Fruit fly (Drosophila melanogaster) whole organism, wandering third instar larva: ENCODE data around the gene CG6739.

Experiments
- Abd-B ChIP-seq: fragments of >200 bp; optimal IDR thresholded peaks from 2 replicates; lab custom pipeline; 2017; ENCODE audit warnings: missing biosample characterization, missing genetic modification characterization
- CG32264 ChIP-seq: fragments of 200-800 bp; sonication (Bioruptor generic); optimal IDR thresholded peaks from 2 replicates; lab custom pipeline; 2016; ENCODE audit warnings: missing biosample characterization, missing genetic modification characterization
- CG9705 ChIP-seq: fragments of 200-800 bp; sonication (Bioruptor generic); optimal IDR thresholded peaks from 2 replicates; lab custom pipeline; 2018; ENCODE audit warnings: missing biosample characterization, mild to moderate bottlenecking, missing genetic modification characterization
- CrebA ChIP-seq: fragments of 200-800 bp; sonication (Bioruptor generic); optimal IDR thresholded peaks from 2 replicates; lab custom pipeline; 2016; ENCODE audit warnings: missing biosample characterization, mild to moderate bottlenecking, missing genetic modification characterization, borderline replicate concordance
- Dfd ChIP-seq: fragments of >200 bp; optimal IDR thresholded peaks from 2 replicates; lab custom pipeline; 2017; ENCODE audit warnings: missing biosample characterization, missing genetic modification characterization
- Dif ChIP-seq: fragments of 200-275, 200-300 bp; sonication (Bioruptor generic); optimal IDR thresholded peaks from 2 replicates; lab custom pipeline; 2018; ENCODE audit warnings: missing biosample characterization, missing genetic modification characterization; ENCODE audit not compliant: partially characterized antibody
- GATAd ChIP-seq: sonication (Bioruptor generic); optimal IDR thresholded peaks from 2 replicates; lab custom pipeline; 2016; ENCODE audit warnings: missing biosample characterization, missing genetic modification characterization
- HLH106 ChIP-seq: fragments of 200-800 bp; optimal IDR thresholded peaks from 3 replicates; lab custom pipeline; 2019; ENCODE audit warnings: missing biosample characterization, mild to moderate bottlenecking, missing genetic modification characterization, moderate library complexity
- Hnf4 ChIP-seq: fragments of 200-800 bp; sonication (Bioruptor generic); optimal IDR thresholded peaks from 2 replicates; lab custom pipeline; 2016; ENCODE audit warnings: missing biosample characterization, mild to moderate bottlenecking, missing genetic modification characterization
- Hr78 ChIP-seq: fragments of >200 bp; optimal IDR thresholded peaks from 2 replicates; lab custom pipeline; 2017; ENCODE audit warnings: missing biosample characterization, missing genetic modification characterization
- Hr83 ChIP-seq: fragments of 200-300 bp; sonication (Bioruptor generic); optimal IDR thresholded peaks from 2 replicates; lab custom pipeline; 2016; ENCODE audit warnings: missing biosample characterization, mild to moderate bottlenecking, missing genetic modification characterization, moderate library complexity; ENCODE audit not compliant: poor library complexity, severe bottlenecking
- Jra ChIP-seq: sonication (Bioruptor generic); optimal IDR thresholded peaks from 2 replicates; lab custom pipeline; 2016; ENCODE audit warnings: missing biosample characterization, missing genetic modification characterization
- Mio ChIP-seq: sonication (Bioruptor generic); optimal IDR thresholded peaks from 2 replicates; lab custom pipeline; 2016; ENCODE audit warnings: missing biosample characterization, missing genetic modification characterization
- Myc ChIP-seq: fragments of >200 bp; optimal IDR thresholded peaks from 2 replicates; lab custom pipeline; 2017
- N ChIP-seq: fragments of >200 bp; optimal IDR thresholded peaks from 2 replicates; lab custom pipeline; 2018; ENCODE audit warnings: missing biosample characterization, missing external identifiers, missing genetic modification characterization
- OdsH ChIP-seq: fragments of 200-800 bp; sonication (Bioruptor generic); optimal IDR thresholded peaks from 2 replicates; lab custom pipeline; 2016; ENCODE audit warnings: missing biosample characterization, mild to moderate bottlenecking, missing genetic modification characterization
- Rel ChIP-seq, 2 experiments: fragments of 200-800 bp; sonication (Bioruptor generic) in 1 of 2; optimal IDR thresholded peaks; 2 replicates in 1 of 2; 3 replicates in 1 of 2; lab custom pipeline; 2016 to 2019; ENCODE audit warnings: mild to moderate bottlenecking in 2 of 2, missing biosample characterization in 2 of 2, missing genetic modification characterization in 2 of 2, moderate library complexity in 1 of 2
- Sp1 ChIP-seq: fragments of 200-800 bp; sonication (Bioruptor generic); optimal IDR thresholded peaks from 3 replicates; lab custom pipeline; 2019; ENCODE audit warnings: missing biosample characterization, mild to moderate bottlenecking, missing genetic modification characterization, moderate library complexity
- Vsx2 ChIP-seq: fragments of 200-300, 225-300 bp; sonication (Bioruptor generic); optimal IDR thresholded peaks from 2 replicates; lab custom pipeline; 2018; ENCODE audit warnings: missing biosample characterization, missing genetic modification characterization; ENCODE audit not compliant: partially characterized antibody
- br ChIP-seq: fragments of 200-800 bp; sonication (Bioruptor generic); optimal IDR thresholded peaks from 2 replicates; lab custom pipeline; 2016; ENCODE audit warnings: missing biosample characterization, missing genetic modification characterization
- brk ChIP-seq: fragments of 200-800 bp; sonication (Bioruptor generic); optimal IDR thresholded peaks from 2 replicates; lab custom pipeline; 2016; ENCODE audit warnings: missing biosample characterization, mild to moderate bottlenecking, missing genetic modification characterization
- dl ChIP-seq, 2 experiments: fragments of 175-275, 200-275 bp in 1 of 2; fragments of 200-275 bp in 1 of 2; sonication (Bioruptor generic); optimal IDR thresholded peaks; lab custom pipeline; 2018; ENCODE audit warnings: mild to moderate bottlenecking in 2 of 2, missing biosample characterization in 2 of 2, missing genetic modification characterization in 2 of 2, moderate library complexity in 2 of 2; ENCODE audit not compliant: partially characterized antibody in 2 of 2, insufficient read depth in 1 of 2
- dmrt93B ChIP-seq: fragments of 200-800 bp; sonication (Bioruptor generic); optimal IDR thresholded peaks from 2 replicates; lab custom pipeline; 2018; ENCODE audit warnings: missing biosample characterization, mild to moderate bottlenecking, missing genetic modification characterization
- dsf ChIP-seq: sonication (Bioruptor generic); optimal IDR thresholded peaks from 2 replicates; lab custom pipeline; 2016; ENCODE audit warnings: missing biosample characterization, missing genetic modification characterization, borderline replicate concordance
- ey ChIP-seq: fragments of 200-800 bp; sonication (Bioruptor generic); optimal IDR thresholded peaks from 2 replicates; lab custom pipeline; 2016; ENCODE audit warnings: missing biosample characterization, missing genetic modification characterization
- foxo ChIP-seq, 2 experiments: fragments of 200-800 bp; sonication (Bioruptor generic); optimal IDR thresholded peaks; 2 replicates in 1 of 2; 3 replicates in 1 of 2; lab custom pipeline; 2016 to 2017; ENCODE audit warnings: missing biosample characterization in 2 of 2, missing genetic modification characterization in 2 of 2
- fru ChIP-seq: fragments of 200-800 bp; sonication (Bioruptor generic); optimal IDR thresholded peaks from 3 replicates; lab custom pipeline; 2016; ENCODE audit warnings: missing biosample characterization, mild to moderate bottlenecking, missing genetic modification characterization
- h ChIP-seq: fragments of 200-800 bp; sonication (Bioruptor generic); optimal IDR thresholded peaks from 3 replicates; lab custom pipeline; 2016; ENCODE audit warnings: missing biosample characterization, mild to moderate bottlenecking, missing genetic modification characterization
- jim ChIP-seq: fragments of 175-275, 200-325 bp; sonication (Bioruptor generic); optimal IDR thresholded peaks from 2 replicates; lab custom pipeline; 2016; ENCODE audit warnings: missing biosample characterization, mild to moderate bottlenecking, missing genetic modification characterization
- lola ChIP-seq: fragments of >200 bp; optimal IDR thresholded peaks from 2 replicates; lab custom pipeline; 2017; ENCODE audit warnings: missing biosample characterization, missing genetic modification characterization
- pan ChIP-seq: fragments of >200 bp; optimal IDR thresholded peaks from 2 replicates; lab custom pipeline; 2017
- psq ChIP-seq: fragments of 200-800 bp; sonication (Bioruptor generic); optimal IDR thresholded peaks from 3 replicates; lab custom pipeline; 2017; ENCODE audit warnings: missing biosample characterization, mild to moderate bottlenecking, missing genetic modification characterization, moderate library complexity
- rgr ChIP-seq: fragments of 200-800 bp; sonication (Bioruptor generic); optimal IDR thresholded peaks from 3 replicates; lab custom pipeline; 2016; ENCODE audit warnings: missing biosample characterization, mild to moderate bottlenecking, missing genetic modification characterization
- sage ChIP-seq: fragments of 200-800 bp; sonication (Bioruptor generic); optimal IDR thresholded peaks from 2 replicates; lab custom pipeline; 2016; ENCODE audit warnings: missing biosample characterization, mild to moderate bottlenecking, missing genetic modification characterization
- sv ChIP-seq: fragments of 200-800 bp; sonication (Bioruptor generic); optimal IDR thresholded peaks from 3 replicates; lab custom pipeline; 2016; ENCODE audit warnings: missing biosample characterization, missing genetic modification characterization
- tai ChIP-seq: sonication (Bioruptor generic); optimal IDR thresholded peaks from 2 replicates; lab custom pipeline; 2016; ENCODE audit warnings: missing biosample characterization, missing genetic modification characterization
- usp ChIP-seq: fragments of >200 bp; optimal IDR thresholded peaks from 2 replicates; lab custom pipeline; 2017; ENCODE audit warnings: missing biosample characterization, missing genetic modification characterization
- woc ChIP-seq: sonication (Bioruptor generic); optimal IDR thresholded peaks from 2 replicates; lab custom pipeline; 2016; ENCODE audit warnings: missing biosample characterization, mild to moderate bottlenecking, missing genetic modification characterization

The CG6739 gene

DNA sequence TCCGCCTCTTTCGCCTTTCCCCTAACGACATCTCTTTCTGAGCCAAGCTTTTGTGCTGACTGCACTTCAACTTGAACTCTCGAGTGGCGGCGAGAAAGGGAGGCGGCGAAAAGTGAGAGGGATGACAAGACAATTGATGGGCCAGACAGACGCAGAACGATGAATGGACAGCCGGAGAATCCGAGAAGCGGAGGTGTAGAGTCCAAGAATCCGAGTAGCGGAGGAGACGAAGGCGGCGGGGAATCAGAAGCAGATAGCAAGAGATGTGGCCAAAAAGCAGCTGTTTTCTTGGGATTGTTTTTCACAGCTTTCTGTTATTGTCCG, 34.7 kb upstream of the CG6739 start:
- TF ChIP-seq Mio (no peak), Dif (GFP tag; lab: Kevin White, UChicago) (peak; percentile 30), usp (no peak), dsf (no peak), CG32264 (GFP tag; lab: Kevin White, UChicago) (no peak), lola (GFP tag; lab: Kevin White, UChicago) (no peak), CG9705 (GFP tag; lab: Kevin White, UChicago) (no peak), brk (GFP tag; lab: Kevin White, UChicago) (no peak), Hr83 (GFP tag; lab: Kevin White, UChicago) (peak; percentile 37), GATAd (GFP tag; lab: Kevin White, UChicago) (no peak), Myc (no peak), HLH106 (no peak), Hnf4 (GFP tag; lab: Kevin White, UChicago) (no peak), fru (no peak), Abd-B (GFP tag; lab: Kevin White, UChicago) (no peak), Jra (GFP tag; lab: Kevin White, UChicago) (no peak), Hr78 (no peak), Rel (GFP tag; optimal IDR thresholded peaks at IDR 0.05; lab: Kevin White, UChicago) (no peak), Rel (tag; optimal IDR thresholded peaks at IDR 0.05; lab: Kevin White, UChicago) (no peak), CrebA (GFP tag; lab: Kevin White, UChicago) (no peak), jim (GFP tag; lab: Kevin White, UChicago) (no peak), Sp1 (GFP tag; lab: Kevin White, UChicago) (no peak), tai (no peak), psq (GFP tag; lab: Kevin White, UChicago) (peak; percentile 94), dmrt93B (GFP tag; lab: Kevin White, UChicago) (no peak), h (no peak)

- TF ChIP-seq N (GFP tag; lab: Kevin White, UChicago) (no peak), foxo (GFP tag; optimal IDR thresholded peaks at IDR 0.05; lab: Kevin White, UChicago) (peak in 1 of 2 experiments; percentile 73), Dfd (GFP tag; lab: Kevin White, UChicago) (no peak), ey (GFP tag; lab: Kevin White, UChicago) (peak; percentile 27), brk (GFP tag; lab: Kevin White, UChicago) (no peak), sv (GFP tag; lab: Kevin White, UChicago) (no peak), rgr (GFP tag; lab: Kevin White, UChicago) (peak; percentile 65), br (GFP tag; lab: Kevin White, UChicago) (no peak), usp (no peak), Abd-B (GFP tag; lab: Kevin White, UChicago) (no peak), Myc (no peak), dl (GFP tag; optimal IDR thresholded peaks at IDR 0.05; lab: Kevin White, UChicago; ENCODE audit: insufficient read depth in 1 of 2, partially characterized antibody in 2 of 2) (no peak), Hr78 (no peak), CG9705 (GFP tag; lab: Kevin White, UChicago) (no peak), Jra (GFP tag; lab: Kevin White, UChicago) (no peak), woc (GFP tag; lab: Kevin White, UChicago) (peak; percentile 51), sage (GFP tag; lab: Kevin White, UChicago) (no peak), psq (GFP tag; lab: Kevin White, UChicago) (peak; percentile 46), Mio (no peak), Hr83 (GFP tag; lab: Kevin White, UChicago) (no peak), GATAd (GFP tag; lab: Kevin White, UChicago) (no peak), OdsH (peak; percentile 49), fru (peak; percentile 49), HLH106 (peak; percentile 65), jim (GFP tag; lab: Kevin White, UChicago) (no peak), lola (GFP tag; lab: Kevin White, UChicago) (no peak), dmrt93B (GFP tag; lab: Kevin White, UChicago) (peak; percentile 41), Dif (GFP tag; lab: Kevin White, UChicago) (no peak), Hnf4 (GFP tag; lab: Kevin White, UChicago) (no peak), CrebA (GFP tag; lab: Kevin White, UChicago) (no peak), CG32264 (GFP tag; lab: Kevin White, UChicago) (no peak), h (peak; percentile 40), dsf (no peak), Rel (GFP tag; optimal IDR thresholded peaks at IDR 0.05; lab: Kevin White, UChicago) (no peak), Rel (tag; optimal IDR thresholded peaks at IDR 0.05; lab: Kevin White, UChicago) (no peak), Vsx2 (peak; percentile 18), Sp1 (GFP tag; lab: Kevin White, UChicago) (peak; percentile 56), pan (lab: Kevin White, UChicago) (no peak), tai (no peak)
These were observed 33.7 kb upstream of the CG6739 start for dm6 chr2L:7574257-7575125.
